Worm (Caenorhabditis elegans): Measurements from ENCODE around the gene F13D11.3.

DNA sequence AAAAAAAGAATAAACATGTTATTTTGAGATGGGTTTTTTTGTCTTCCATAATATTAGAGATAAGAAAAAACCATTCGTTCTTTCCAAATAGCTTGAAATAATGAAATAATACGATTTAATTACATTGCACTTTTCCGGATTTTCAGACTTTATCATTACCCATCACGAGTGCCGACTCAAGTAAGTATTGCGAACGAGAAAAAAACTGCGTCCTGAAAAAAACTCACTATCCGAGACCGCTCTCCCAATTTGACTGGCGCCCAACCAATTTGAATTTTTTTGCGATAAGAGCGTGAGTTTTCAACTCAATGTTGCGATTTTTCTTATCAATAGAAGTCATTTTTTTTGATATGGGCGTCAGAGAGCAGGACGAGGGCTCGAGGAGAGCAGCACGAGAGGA is 7.3 kb upstream of the F13D11.3 start:
- TF ChIP-seq flt-1 (GFP tag; IDR thresholded peaks at IDR 0.05), result no peak
- no peak for TF ChIP-seq med-1 (GFP tag; optimal IDR thresholded peaks at IDR 0.05; ENCODE audit: insufficient read depth)
- TF ChIP-seq ztf-29 (GFP tag; IDR thresholded peaks at IDR 0.05), result no peak
- no peak for TF ChIP-seq cog-1 (tag; optimal IDR thresholded peaks at IDR 0.05)
- TF ChIP-seq tab-1 (GFP tag; IDR thresholded peaks at IDR 0.05), result no peak
- TF ChIP-seq klf-2 (GFP tag; conservative IDR thresholded peaks at IDR 0.05), result no peak
- no peak for TF ChIP-seq T22C8.4 (GFP tag; IDR thresholded peaks at IDR 0.05)
